Fruit fly (Drosophila melanogaster): Measurements from ENCODE around the gene CG32365.

dm6 chr3L:7823198-7823597 is 45.6 kb upstream of the CG32365 start:
- no peak for TF ChIP-seq CG2202 (tag; optimal IDR thresholded peaks at IDR 0.05)
- no peak for TF ChIP-seq dimm (GFP tag; IDR thresholded peaks at IDR 0.05)
- no peak for TF ChIP-seq dmrt99B (tag; optimal IDR thresholded peaks at IDR 0.05)
- TF ChIP-seq CG15479 (GFP tag; optimal IDR thresholded peaks at IDR 0.05): no peak
- TF ChIP-seq CG14965 (GFP tag; optimal IDR thresholded peaks at IDR 0.05; ENCODE audit: borderline replicate concordance): no peak
- TF ChIP-seq CG4854 (GFP tag; optimal IDR thresholded peaks at IDR 0.05): no peak
- TF ChIP-seq dati (GFP tag; IDR thresholded peaks at IDR 0.05): no peak
- no peak for TF ChIP-seq Hr3 (GFP tag; optimal IDR thresholded peaks at IDR 0.05)
- no peak for TF ChIP-seq dan (GFP tag; IDR thresholded peaks at IDR 0.05)
- TF ChIP-seq Ada2b (GFP tag; IDR thresholded peaks at IDR 0.05): no peak
- TF ChIP-seq sim (GFP tag; IDR thresholded peaks at IDR 0.05): no peak
- no peak for TF ChIP-seq CG14710 (tag; optimal IDR thresholded peaks at IDR 0.05)
- TF ChIP-seq CG9797 (GFP tag; optimal IDR thresholded peaks at IDR 0.05): no peak
- no peak for TF ChIP-seq CG13775 (GFP tag; optimal IDR thresholded peaks at IDR 0.05)

Data from whole organism, embryonic.